Worm (Caenorhabditis elegans) whole organism, late embryonic: ENCODE results near the gene bath-29.

Experiments used
- Y22D7AL.16 ChIP-seq: sonication (generic microtip); optimal IDR thresholded peaks from 2 replicates; lab custom pipeline; 2016; ENCODE audit warnings: missing genetic modification characterization, missing compliant biosample characterization
- ceh-14 ChIP-seq: sonication (generic microtip); optimal IDR thresholded peaks from 2 replicates; lab custom pipeline; 2016; ENCODE audit warnings: missing genotype, missing genetic modification characterization, missing compliant biosample characterization
- ceh-18 ChIP-seq: sonication (generic microtip); optimal IDR thresholded peaks from 2 replicates; lab custom pipeline; 2016; ENCODE audit warnings: missing genetic modification characterization, missing compliant biosample characterization
- ceh-22 ChIP-seq: sonication (generic microtip); optimal IDR thresholded peaks from 2 replicates; lab custom pipeline; 2017; ENCODE audit warnings: missing biosample characterization, missing genetic modification characterization
- ceh-34 ChIP-seq: sonication (generic microtip); optimal IDR thresholded peaks from 2 replicates; lab custom pipeline; 2016; ENCODE audit warnings: mild to moderate bottlenecking, missing genetic modification characterization, missing compliant biosample characterization
- ceh-48 ChIP-seq: sonication (generic microtip); optimal IDR thresholded peaks from 2 replicates; lab custom pipeline; 2016; ENCODE audit warnings: missing genetic modification characterization, inconsistent platforms, missing compliant biosample characterization
- ceh-6 ChIP-seq: fragments of 200-800 bp; sonication (Bioruptor generic); optimal IDR thresholded peaks from 2 replicates; lab custom pipeline; 2018; ENCODE audit warnings: mild to moderate bottlenecking, missing genetic modification characterization, missing compliant biosample characterization
- dmd-4 ChIP-seq: sonication (generic microtip); optimal IDR thresholded peaks from 2 replicates; lab custom pipeline; 2016; ENCODE audit warnings: borderline replicate concordance, missing genetic modification characterization, missing compliant biosample characterization
- ets-4 ChIP-seq: sonication (generic microtip); optimal IDR thresholded peaks from 2 replicates; lab custom pipeline; 2016; ENCODE audit warnings: missing genetic modification characterization, missing compliant biosample characterization
- fax-1 ChIP-seq: sonication (generic microtip); optimal IDR thresholded peaks from 2 replicates; lab custom pipeline; 2016; ENCODE audit warnings: missing genotype, missing genetic modification characterization, missing compliant biosample characterization
- fkh-10 ChIP-seq: fragments of 150-350 bp; optimal IDR thresholded peaks from 2 replicates; lab custom pipeline; 2014; ENCODE audit warnings: missing biosample characterization, missing genetic modification reagents, missing genetic modification characterization
- nhr-11 ChIP-seq: fragments of 150-350 bp; optimal IDR thresholded peaks from 2 replicates; lab custom pipeline; 2014; ENCODE audit warnings: missing biosample characterization, missing genetic modification characterization
- ttx-3 ChIP-seq: sonication (generic microtip); optimal IDR thresholded peaks from 2 replicates; lab custom pipeline; 2016; ENCODE audit warnings: missing genetic modification reagents, missing genetic modification characterization, missing compliant biosample characterization
- zip-5 ChIP-seq: sonication (generic microtip); optimal IDR thresholded peaks from 2 replicates; lab custom pipeline; 2016; ENCODE audit warnings: missing genetic modification characterization, missing compliant biosample characterization

Gene bath-29

ce11 chrII:3399212-3399611 is 50.9 kb downstream of the bath-29 start, which contains the start of gene nep-9:
TSS of gene nep-9 (minus strand) at chrII:3399312.
- no peak for TF ChIP-seq nhr-11 (tag; lab: Kevin White, UChicago)
- no peak for TF ChIP-seq dmd-4 (tag; lab: Kevin White, UChicago)
- TF ChIP-seq, all 69 proteins: peak for 0

- no peak for TF ChIP-seq ceh-6
These were observed 54.5 kb downstream of the bath-29 start, which contains the start of gene nep-10 for ce11 chrII:3402854-3403253. TSS of gene nep-10 (minus strand) at chrII:3402954.

- TF ChIP-seq fax-1 (tag; lab: Kevin White, UChicago) (no peak), fkh-10 (GFP tag; lab: Kevin White, UChicago) (no peak), ceh-22 (tag; lab: Kevin White, UChicago) (no peak), zip-5 (tag; lab: Kevin White, UChicago) (no peak), ets-4 (no peak), ceh-34 (tag; lab: Kevin White, UChicago) (no peak), ttx-3 (no peak), ceh-14 (no peak), Y22D7AL.16 (no peak), ceh-48 (no peak), ceh-18 (tag; lab: Kevin White, UChicago) (no peak)
These were observed 55.2 kb downstream of the bath-29 start, which contains the start of gene nep-8 for ce11 chrII:3403535-3403934. TSS of gene nep-8 (plus strand) at chrII:3403835.
